Fruit fly (Drosophila melanogaster) whole organism, embryonic: ENCODE results near the gene CG31551.
A peak's percentile ranks its signal among the peaks of the same experiment; 100 is the strongest.

Experiments
- CG10431 ChIP-seq: fragments of 200-800 bp; sonication (Bioruptor generic); optimal IDR thresholded peaks from 3 replicates; lab custom pipeline; 2018; ENCODE audit warnings: missing biosample characterization, mild to moderate bottlenecking, missing genetic modification characterization
- CG10565 ChIP-seq: fragments of 200-800 bp; sonication (Bioruptor generic); optimal IDR thresholded peaks from 3 replicates; lab custom pipeline; 2016; ENCODE audit warnings: missing biosample characterization, mild to moderate bottlenecking, missing genetic modification characterization
- CG10654 ChIP-seq: fragments of 200-800 bp; sonication (Bioruptor generic); optimal IDR thresholded peaks from 2 replicates; lab custom pipeline; 2016; ENCODE audit warnings: missing biosample characterization, missing genetic modification characterization
- CG11398 ChIP-seq: fragments of 200-800 bp; sonication (Bioruptor generic); optimal IDR thresholded peaks from 2 replicates; lab custom pipeline; 2016; ENCODE audit warnings: missing biosample characterization, missing genetic modification characterization
- CG11456 ChIP-seq: fragments of 200-800 bp; sonication (Bioruptor generic); IDR thresholded peaks from 3 replicates; pipeline ENCODE4 v1.3.6; 2022; ENCODE audit warnings: missing biosample characterization, missing genetic modification characterization
- CG11696 ChIP-seq: fragments of 200-800 bp; sonication (Bioruptor generic); IDR thresholded peaks from 2 replicates; pipeline ENCODE4 v1.3.6; 2022; ENCODE audit warnings: missing biosample characterization, missing genetic modification characterization
- CG14667 ChIP-seq: fragments of 200-800 bp; sonication (Bioruptor generic); IDR thresholded peaks from 2 replicates; pipeline ENCODE4 v1.3.6; 2022; ENCODE audit warnings: missing biosample characterization, missing genetic modification characterization
- CG1602 ChIP-seq: fragments of 200-800 bp; sonication (Bioruptor generic); optimal IDR thresholded peaks from 3 replicates; lab custom pipeline; 2016; ENCODE audit warnings: missing biosample characterization, missing genetic modification characterization
- CG1647 ChIP-seq: fragments of 200-800 bp; sonication (Bioruptor generic); optimal IDR thresholded peaks from 3 replicates; lab custom pipeline; 2016; ENCODE audit warnings: missing biosample characterization, missing genetic modification characterization
- CG17328 ChIP-seq: fragments of 200-800 bp; sonication (Bioruptor generic); IDR thresholded peaks from 2 replicates; pipeline ENCODE4 v1.3.6; 2022; ENCODE audit warnings: missing biosample characterization, missing genetic modification characterization
- CG18619 ChIP-seq: fragments of 200-800 bp; sonication (Bioruptor generic); optimal IDR thresholded peaks from 3 replicates; lab custom pipeline; 2017; ENCODE audit warnings: missing biosample characterization, mild to moderate bottlenecking, missing genetic modification characterization
- CG2678 ChIP-seq: fragments of 200-800 bp; sonication (Bioruptor generic); optimal IDR thresholded peaks from 3 replicates; lab custom pipeline; 2019; ENCODE audit warnings: missing biosample characterization, mild to moderate bottlenecking, missing genetic modification characterization, moderate library complexity
- CG2712 ChIP-seq: fragments of 200-800 bp; optimal IDR thresholded peaks from 3 replicates; lab custom pipeline; 2019; ENCODE audit warnings: missing biosample characterization, mild to moderate bottlenecking, missing genetic modification characterization, moderate library complexity
- CG31224 ChIP-seq: fragments of 200-800 bp; sonication (Bioruptor generic); IDR thresholded peaks from 2 replicates; pipeline ENCODE4 v1.3.6; 2022; ENCODE audit warnings: missing biosample characterization, missing genetic modification characterization
- CG32767 ChIP-seq: fragments of 200-800 bp; sonication (Bioruptor generic); IDR thresholded peaks from 2 replicates; pipeline ENCODE4 v1.3.6; 2022; ENCODE audit warnings: missing biosample characterization, missing genetic modification characterization
- CG3407 ChIP-seq: fragments of 200-800 bp; sonication (Bioruptor generic); optimal IDR thresholded peaks from 2 replicates; lab custom pipeline; 2018; ENCODE audit warnings: missing biosample characterization, mild to moderate bottlenecking, missing genetic modification characterization
- CG34376 ChIP-seq: fragments of 200-800 bp; sonication (Bioruptor generic); optimal IDR thresholded peaks from 2 replicates; lab custom pipeline; 2018; ENCODE audit warnings: missing biosample characterization, mild to moderate bottlenecking, missing genetic modification characterization
- CG4282 ChIP-seq: fragments of 200-800 bp; sonication (Bioruptor generic); optimal IDR thresholded peaks from 2 replicates; lab custom pipeline; 2016; ENCODE audit warnings: missing biosample characterization, missing genetic modification characterization
- CG6175 ChIP-seq: fragments of 200-800 bp; sonication (Bioruptor generic); IDR thresholded peaks from 3 replicates; pipeline ENCODE4 v1.3.6; 2022; ENCODE audit warnings: missing biosample characterization, missing genetic modification characterization
- CG6689 ChIP-seq: fragments of 200-800 bp; sonication (Bioruptor generic); IDR thresholded peaks from 2 replicates; pipeline ENCODE4 v1.3.6; 2022; ENCODE audit warnings: missing biosample characterization, missing genetic modification characterization
- CG7839 ChIP-seq: fragments of 200-800 bp; sonication (Bioruptor generic); optimal IDR thresholded peaks from 3 replicates; lab custom pipeline; 2018; ENCODE audit warnings: missing biosample characterization, mild to moderate bottlenecking, missing genetic modification characterization, moderate library complexity
- CG8944 ChIP-seq: fragments of 200-800 bp; sonication (Bioruptor generic); optimal IDR thresholded peaks from 3 replicates; lab custom pipeline; 2016; ENCODE audit warnings: missing biosample characterization, missing genetic modification characterization
- CG9876 ChIP-seq: fragments of 200-800 bp; sonication (Bioruptor generic); optimal IDR thresholded peaks from 2 replicates; lab custom pipeline; 2016; ENCODE audit warnings: missing biosample characterization, missing genetic modification characterization
- Dfd ChIP-seq, 2 experiments: fragments of >200 bp; optimal IDR thresholded peaks; 2 replicates each; lab custom pipeline; 2017; ENCODE audit warnings: missing biosample characterization in 2 of 2, missing genetic modification characterization in 2 of 2
- Doc3 ChIP-seq: fragments of 200-800 bp; sonication (Bioruptor generic); IDR thresholded peaks from 3 replicates; pipeline ENCODE4 v1.3.6; 2022; ENCODE audit warnings: missing biosample characterization, missing genetic modification characterization; ENCODE audit not compliant: partially characterized antibody
- Drgx ChIP-seq: fragments of 200-800 bp; sonication (Bioruptor generic); IDR thresholded peaks from 2 replicates; pipeline ENCODE4 v1.3.6; 2022; ENCODE audit warnings: missing biosample characterization, missing genetic modification characterization
- Fer2 ChIP-seq: fragments of 200-800 bp; sonication (Bioruptor generic); optimal IDR thresholded peaks from 2 replicates; lab custom pipeline; 2018; ENCODE audit warnings: missing biosample characterization, mild to moderate bottlenecking, missing genetic modification characterization, moderate library complexity
- HLHmδ ChIP-seq: fragments of 200-800 bp; sonication (Bioruptor generic); optimal IDR thresholded peaks from 2 replicates; lab custom pipeline; 2018; ENCODE audit warnings: missing biosample characterization, mild to moderate bottlenecking, missing genetic modification characterization, moderate library complexity
- HmgD ChIP-seq: fragments of 200-800 bp; sonication (Bioruptor generic); optimal IDR thresholded peaks from 3 replicates; lab custom pipeline; 2016; ENCODE audit warnings: missing biosample characterization, missing genetic modification characterization
- Hr51 ChIP-seq, 2 experiments: fragments of 200-800 bp; sonication (Bioruptor generic); optimal IDR thresholded peaks; 2 replicates in 1 of 2; 3 replicates in 1 of 2; lab custom pipeline; 2016 to 2018; ENCODE audit warnings: missing biosample characterization in 2 of 2, missing genetic modification characterization in 2 of 2, mild to moderate bottlenecking in 1 of 2, moderate library complexity in 1 of 2
- MBD-R2 ChIP-seq: fragments of 200-800 bp; sonication (Bioruptor generic); IDR thresholded peaks from 2 replicates; pipeline ENCODE4 v1.3.6; 2022; ENCODE audit warnings: missing biosample characterization, missing genetic modification characterization
- Nf-YB ChIP-seq: fragments of 200-800 bp; sonication (Bioruptor generic); optimal IDR thresholded peaks from 3 replicates; lab custom pipeline; 2019; ENCODE audit warnings: missing biosample characterization, mild to moderate bottlenecking, missing genetic modification characterization, moderate library complexity
- Ptx1 ChIP-seq: fragments of 200-800 bp; sonication (Bioruptor generic); IDR thresholded peaks from 2 replicates; pipeline ENCODE4 v1.3.6; 2022; ENCODE audit warnings: missing biosample characterization, missing genetic modification characterization
- Rfx ChIP-seq: fragments of 200-800 bp; sonication (Bioruptor generic); IDR thresholded peaks from 2 replicates; pipeline ENCODE4 v1.3.6; 2022; ENCODE audit warnings: missing biosample characterization, missing genetic modification characterization
- Sox100B ChIP-seq: fragments of 200-800 bp; sonication (Bioruptor generic); optimal IDR thresholded peaks from 3 replicates; lab custom pipeline; 2018; ENCODE audit warnings: missing biosample characterization, mild to moderate bottlenecking, missing genetic modification characterization
- ac ChIP-seq: fragments of 200-800 bp; sonication (Bioruptor generic); optimal IDR thresholded peaks from 3 replicates; lab custom pipeline; 2017; ENCODE audit warnings: missing biosample characterization, mild to moderate bottlenecking, missing genetic modification characterization
- amos ChIP-seq: fragments of 200-800 bp; sonication (Bioruptor generic); IDR thresholded peaks from 2 replicates; pipeline ENCODE4 v1.3.6; 2022; ENCODE audit warnings: missing biosample characterization, missing genetic modification characterization; ENCODE audit not compliant: partially characterized antibody
- ara ChIP-seq: fragments of 200-800 bp; sonication (Bioruptor generic); IDR thresholded peaks from 2 replicates; pipeline ENCODE4 v1.3.6; 2022; ENCODE audit warnings: missing biosample characterization, missing genetic modification characterization
- ato ChIP-seq: fragments of 200-800 bp; sonication (Bioruptor generic); IDR thresholded peaks from 2 replicates; pipeline ENCODE4 v1.3.6; 2022; ENCODE audit warnings: missing biosample characterization, missing genetic modification characterization; ENCODE audit not compliant: partially characterized antibody
- dan ChIP-seq: fragments of 200-800 bp; sonication (Bioruptor generic); IDR thresholded peaks from 2 replicates; pipeline ENCODE4 v1.3.6; 2022; ENCODE audit warnings: missing biosample characterization, missing genetic modification characterization
- dm ChIP-seq: fragments of 200-800 bp; sonication (Bioruptor generic); optimal IDR thresholded peaks from 3 replicates; lab custom pipeline; 2016; ENCODE audit warnings: missing biosample characterization, missing genetic modification characterization
- eve ChIP-seq, 2 experiments: fragments of >200 bp; optimal IDR thresholded peaks; 2 replicates each; lab custom pipeline; 2017; ENCODE audit warnings: missing biosample characterization in 2 of 2, missing genetic modification characterization in 2 of 2
- insv ChIP-seq, 2 experiments: fragments of 200-800 bp; sonication (Bioruptor generic); optimal IDR thresholded peaks; 3 replicates each; lab custom pipeline; 2016 to 2018; ENCODE audit warnings: missing biosample characterization in 2 of 2, missing genetic modification characterization in 2 of 2
- seq ChIP-seq: fragments of 200-800 bp; sonication (Bioruptor generic); IDR thresholded peaks from 2 replicates; pipeline ENCODE4 v1.3.6; 2022; ENCODE audit warnings: missing biosample characterization, missing genetic modification characterization
- slp2 ChIP-seq: fragments of 200-800 bp; sonication (Bioruptor generic); optimal IDR thresholded peaks from 2 replicates; lab custom pipeline; 2016; ENCODE audit warnings: missing biosample characterization, missing genetic modification characterization
- stwl ChIP-seq: fragments of 200-800 bp; sonication (Bioruptor generic); optimal IDR thresholded peaks from 3 replicates; lab custom pipeline; 2018; ENCODE audit warnings: missing biosample characterization, mild to moderate bottlenecking, missing genetic modification characterization, moderate library complexity
- toy ChIP-seq: fragments of 200-800 bp; sonication (Bioruptor generic); IDR thresholded peaks from 2 replicates; pipeline ENCODE4 v1.3.6; 2022; ENCODE audit warnings: missing biosample characterization, missing genetic modification characterization
- wek ChIP-seq: fragments of 200-800 bp; sonication (Bioruptor generic); optimal IDR thresholded peaks from 3 replicates; lab custom pipeline; 2018; ENCODE audit warnings: missing biosample characterization, mild to moderate bottlenecking, missing genetic modification characterization, moderate library complexity
- zfh2 ChIP-seq: fragments of 200-800 bp; sonication (Bioruptor generic); optimal IDR thresholded peaks from 2 replicates; lab custom pipeline; 2016; ENCODE audit warnings: missing biosample characterization, missing genetic modification characterization

CG31551 gene

dm6 chr3R:5668928-5669739 is 41.5 kb downstream of the CG31551 start, which contains the start of the genes Xe7 and Atg17 (continued):
- TF ChIP-seq CG17328 (GFP tag; lab: Robert Waterston, UW) (peak; percentile 72), CG18619 (GFP tag; lab: Kevin White, UChicago) (peak; percentile 92), CG1647 (GFP tag; lab: Kevin White, UChicago) (peak; percentile 89), Dfd (GFP tag; optimal IDR thresholded peaks at IDR 0.05; lab: Kevin White, UChicago) (peak in 1 of 2 experiments; percentile 93), CG11398 (GFP tag; lab: Kevin White, UChicago) (peak; percentile 30), CG2712 (peak; percentile 91), CG10431 (GFP tag; lab: Kevin White, UChicago) (peak; percentile 18), CG11456 (GFP tag; lab: Robert Waterston, UW) (peak; percentile 92), Doc3 (GFP tag; lab: Robert Waterston, UW) (peak; percentile 39; the same call in 1 of the 3 replicates), HmgD (GFP tag; lab: Kevin White, UChicago) (peak; percentile 81), CG34376 (peak; percentile 68), ato (no peak), CG6175 (GFP tag; lab: Robert Waterston, UW) (peak; percentile 85; the same call in 2 of the 3 replicates), seq (peak; percentile 88), CG6689 (peak; percentile 98), Nf-YB (peak; percentile 69), dan (peak; percentile 75; the same call in 1 of the 2 replicates), Sox100B (peak; percentile 89), CG4282 (GFP tag; lab: Kevin White, UChicago) (peak; percentile 61), Hr51 (GFP tag; optimal IDR thresholded peaks at IDR 0.05; lab: Kevin White, UChicago) (peak; percentile 89 to 90), CG3407 (GFP tag; lab: Kevin White, UChicago) (peak; percentile 79), CG7839 (tag; lab: Kevin White, UChicago) (peak; percentile 94), wek (GFP tag; lab: Kevin White, UChicago) (peak; percentile 70), ac (GFP tag; lab: Kevin White, UChicago) (no peak), Drgx (peak; percentile 83), eve (GFP tag; optimal IDR thresholded peaks at IDR 0.05; lab: Kevin White, UChicago) (peak in 1 of 2 experiments; percentile 25), CG10565 (GFP tag; lab: Kevin White, UChicago) (peak; percentile 24), Fer2 (tag; lab: Kevin White, UChicago) (peak; percentile 95), CG11696 (GFP tag; lab: Robert Waterston, UW) (peak; percentile 54), CG1602 (GFP tag; lab: Kevin White, UChicago) (peak; percentile 94), CG31224 (GFP tag; lab: Robert Waterston, UW) (peak; percentile 87), CG10654 (peak; percentile 91), CG14667 (GFP tag; lab: Robert Waterston, UW) (peak; percentile 90), CG2678 (tag; lab: Kevin White, UChicago) (peak; percentile 94), ara (peak; percentile 77), dm (peak; percentile 77), Ptx1 (peak; percentile 95), MBD-R2 (GFP tag; lab: Robert Waterston, UW) (peak; percentile 73), amos (GFP tag; lab: Robert Waterston, UW) (peak; percentile 59), CG32767 (GFP tag; lab: Robert Waterston, UW) (peak; percentile 81), Rfx (peak; percentile 94), stwl (tag; lab: Kevin White, UChicago) (peak; percentile 71), CG9876 (peak; percentile 87), insv (GFP tag; optimal IDR thresholded peaks at IDR 0.05; lab: Kevin White, UChicago) (peak in 1 of 2 experiments; percentile 70), CG8944 (GFP tag; lab: Kevin White, UChicago) (peak; percentile 92), toy (GFP tag; lab: Robert Waterston, UW) (peak; percentile 80), HLHmδ (GFP tag; lab: Kevin White, UChicago) (no peak), slp2 (GFP tag; lab: Kevin White, UChicago) (peak; percentile 83), zfh2 (GFP tag; lab: Kevin White, UChicago) (peak; percentile 97)
